Fruit fly (Drosophila melanogaster) whole organism, wandering third instar larva: ENCODE data around the gene Lnk.

ENCODE experiments used
- Hr83 ChIP-seq: fragments of 200-300 bp; sonication (Bioruptor generic); optimal IDR thresholded peaks from 2 replicates; lab custom pipeline; 2016; ENCODE audit warnings: missing biosample characterization, mild to moderate bottlenecking, missing genetic modification characterization, moderate library complexity; ENCODE audit not compliant: poor library complexity, severe bottlenecking
- OdsH ChIP-seq: fragments of 200-800 bp; sonication (Bioruptor generic); optimal IDR thresholded peaks from 2 replicates; lab custom pipeline; 2016; ENCODE audit warnings: missing biosample characterization, mild to moderate bottlenecking, missing genetic modification characterization

- TF ChIP-seq OdsH (GFP tag; lab: Kevin White, UChicago), result no peak
- no peak for TF ChIP-seq Hr83
Measured at dm6 chr3R:25902343-25902742, 14.0 kb downstream of the Lnk start, which contains the start of gene CG31089.
